Fruit fly (Drosophila melanogaster) whole organism: ENCODE results near the gene CanA-14F.

Source experiments
- CG8478 ChIP-seq: fragments of >200 bp; optimal IDR thresholded peaks from 2 replicates; lab custom pipeline; 2018; ENCODE audit warnings: inconsistent platforms
- pan ChIP-seq: fragments of >200 bp; optimal IDR thresholded peaks from 2 replicates; lab custom pipeline; 2017
- psq ChIP-seq: fragments of >200 bp; optimal IDR thresholded peaks from 2 replicates; lab custom pipeline; 2017

DNA sequence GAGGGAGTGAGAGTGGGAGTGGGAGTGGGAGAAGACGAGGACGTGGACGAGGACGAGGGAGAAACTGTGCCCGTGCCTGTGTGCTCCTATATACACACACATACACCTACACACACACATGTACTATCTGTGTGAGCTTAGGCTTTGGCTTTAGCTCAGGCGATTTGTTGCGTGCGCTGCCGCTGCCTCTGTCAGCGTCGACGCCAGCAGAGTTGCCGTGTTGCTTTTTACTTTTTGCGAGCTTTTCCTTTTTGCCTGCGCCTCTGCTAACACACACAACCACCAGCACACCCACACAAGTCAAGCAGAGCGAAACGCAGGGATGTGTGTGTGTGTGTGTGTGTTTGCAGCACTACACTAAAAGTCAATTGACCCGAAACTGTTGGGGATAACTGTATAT lies 4.8 kb downstream of the CanA-14F start:
- TF ChIP-seq psq (lab: Kevin White, UChicago) (no peak), pan (lab: Kevin White, UChicago) (no peak), CG8478 (lab: Kevin White, UChicago) (no peak)
